Fruit fly (Drosophila melanogaster): ENCODE measurements around the gene Dus4.

The Dus4 gene

dm6 chr2L:19021278-19022220 is 41.5 kb upstream of the Dus4 start (continued):
- TF ChIP-seq twi (tag; optimal IDR thresholded peaks at IDR 0.05): peak; percentile 80
- TF ChIP-seq prd (optimal IDR thresholded peaks at IDR 0.05): no peak
- TF ChIP-seq prd (GFP tag; IDR thresholded peaks at IDR 0.05): peak; percentile 48; the same call in 2 of the 3 replicates
- TF ChIP-seq CG7357 (GFP tag; IDR thresholded peaks at IDR 0.05): peak; percentile 39; the same call in 1 of the 3 replicates
- TF ChIP-seq Nf-YB (GFP tag; optimal IDR thresholded peaks at IDR 0.05): peak; percentile 58
- peak; percentile 41; the same call in 2 of the 3 replicates for TF ChIP-seq Aef1 (GFP tag; IDR thresholded peaks at IDR 0.05)
- 0 out of 2 replicates have a peak, but pooled peaks have one; percentile 21 for TF ChIP-seq NFAT (GFP tag; IDR thresholded peaks at IDR 0.05)
- TF ChIP-seq pita (GFP tag; optimal IDR thresholded peaks at IDR 0.05): no peak
- no peak for TF ChIP-seq CG10959 (GFP tag; IDR thresholded peaks at IDR 0.05)
- peak; percentile 29 for TF ChIP-seq CG2116 (GFP tag; optimal IDR thresholded peaks at IDR 0.05)
- TF ChIP-seq Sry-β (GFP tag; optimal IDR thresholded peaks at IDR 0.05): no peak
- no peak for TF ChIP-seq CG17612 (GFP tag; IDR thresholded peaks at IDR 0.05)
- TF ChIP-seq tx (GFP tag; optimal IDR thresholded peaks at IDR 0.05): no peak
- TF ChIP-seq Lpt (GFP tag; optimal IDR thresholded peaks at IDR 0.05): no peak
- TF ChIP-seq CG9727 (GFP tag; optimal IDR thresholded peaks at IDR 0.05): peak; percentile 74
- TF ChIP-seq CG6813 (GFP tag; optimal IDR thresholded peaks at IDR 0.05): peak; percentile 57
- TF ChIP-seq chn (GFP tag; optimal IDR thresholded peaks at IDR 0.05): peak; percentile 49
- peak in 1 of 2 experiments; percentile 41 for TF ChIP-seq Pdp1 (GFP tag; optimal IDR thresholded peaks at IDR 0.05)
- TF ChIP-seq lbe (GFP tag; optimal IDR thresholded peaks at IDR 0.05): peak; percentile 65
- peak; percentile 66 for TF ChIP-seq CG11247 (GFP tag; IDR thresholded peaks at IDR 0.05)
- peak; percentile 80 for TF ChIP-seq CG30403 (GFP tag; optimal IDR thresholded peaks at IDR 0.05)
- TF ChIP-seq E2f1 (GFP tag; IDR thresholded peaks at IDR 0.05): peak; percentile 44; the same call in 1 of the 2 replicates
- TF ChIP-seq trem (tag; optimal IDR thresholded peaks at IDR 0.05): peak; percentile 9
- TF ChIP-seq yki (optimal IDR thresholded peaks at IDR 0.05): no peak
- TF ChIP-seq CG11398 (GFP tag; optimal IDR thresholded peaks at IDR 0.05): no peak
- no peak for TF ChIP-seq CG4360 (GFP tag; IDR thresholded peaks at IDR 0.05)
- TF ChIP-seq pb (GFP tag; optimal IDR thresholded peaks at IDR 0.05): no peak
- TF ChIP-seq ase (GFP tag; IDR thresholded peaks at IDR 0.05): no peak
- peak; percentile 84 for TF ChIP-seq CG15601 (tag; optimal IDR thresholded peaks at IDR 0.05)
- no peak for TF ChIP-seq NK7.1 (GFP tag; optimal IDR thresholded peaks at IDR 0.05)
- TF ChIP-seq Scr (GFP tag; IDR thresholded peaks at IDR 0.05; ENCODE audit: partially characterized antibody): no peak
- peak; percentile 43 for TF ChIP-seq ems (GFP tag; optimal IDR thresholded peaks at IDR 0.05)
- peak; percentile 60; the same call in 1 of the 3 replicates for TF ChIP-seq CG11093 (GFP tag; IDR thresholded peaks at IDR 0.05)
- TF ChIP-seq Fer2 (tag; optimal IDR thresholded peaks at IDR 0.05): peak; percentile 41
- TF ChIP-seq Jarid2 (GFP tag; optimal IDR thresholded peaks at IDR 0.05): peak; percentile 41
- TF ChIP-seq lola (GFP tag; optimal IDR thresholded peaks at IDR 0.05): peak in 1 of 3 experiments; percentile 76
- TF ChIP-seq CG9215 (GFP tag; IDR thresholded peaks at IDR 0.05): peak; percentile 49; the same call in 1 of the 2 replicates
- TF ChIP-seq gfzf (GFP tag; optimal IDR thresholded peaks at IDR 0.05): no peak
- TF ChIP-seq lmd (GFP tag; IDR thresholded peaks at IDR 0.05): peak; percentile 76
- TF ChIP-seq corto (GFP tag; optimal IDR thresholded peaks at IDR 0.05): peak; percentile 56
- peak; percentile 59; the same call in 2 of the 3 replicates for TF ChIP-seq croc (GFP tag; conservative IDR thresholded peaks at IDR 0.05)
- no peak for TF ChIP-seq CG10321 (GFP tag; IDR thresholded peaks at IDR 0.05)
- TF ChIP-seq CG33213 (GFP tag; optimal IDR thresholded peaks at IDR 0.05): no peak
- peak; percentile 60 for TF ChIP-seq Max (GFP tag; optimal IDR thresholded peaks at IDR 0.05)
- peak; percentile 38 for TF ChIP-seq zfh2 (GFP tag; optimal IDR thresholded peaks at IDR 0.05)
- no peak for TF ChIP-seq CG12744 (GFP tag; optimal IDR thresholded peaks at IDR 0.05)
- TF ChIP-seq CG3847 (GFP tag; IDR thresholded peaks at IDR 0.05): peak; percentile 69
- peak; percentile 25 for TF ChIP-seq CG31365 (tag; optimal IDR thresholded peaks at IDR 0.05)
- no peak for TF ChIP-seq sima (GFP tag; optimal IDR thresholded peaks at IDR 0.05)

Measured in whole organism, embryonic.